Worm (Caenorhabditis elegans): Measurements from ENCODE around the gene K08E4.8.
A peak's percentile ranks its signal among the peaks of the same experiment; 100 is the strongest.

The K08E4.8 gene

ce11 chrIV:12035422-12035821 lies 25.7 kb downstream of the K08E4.8 start:
- no peak for TF ChIP-seq fax-1 (tag; optimal IDR thresholded peaks at IDR 0.05)
- TF ChIP-seq gmeb-2 (tag; optimal IDR thresholded peaks at IDR 0.05): no peak
- TF ChIP-seq elt-4 (tag; optimal IDR thresholded peaks at IDR 0.05): no peak
- TF ChIP-seq ceh-24 (tag; optimal IDR thresholded peaks at IDR 0.05): no peak
- TF ChIP-seq C08G9.2 (tag; optimal IDR thresholded peaks at IDR 0.05): no peak
- TF ChIP-seq ama-1 (optimal IDR thresholded peaks at IDR 0.05): no peak
- TF ChIP-seq ceh-18 (tag; optimal IDR thresholded peaks at IDR 0.05): no peak
- TF ChIP-seq unc-86 (tag; optimal IDR thresholded peaks at IDR 0.05): no peak
- no peak for TF ChIP-seq dmd-4 (tag; optimal IDR thresholded peaks at IDR 0.05; ENCODE audit: borderline replicate concordance)
- no peak for TF ChIP-seq fkh-6 (tag; optimal IDR thresholded peaks at IDR 0.05)
- no peak for TF ChIP-seq sox-4 (tag; optimal IDR thresholded peaks at IDR 0.05)

- TF ChIP-seq ceh-2 (tag; optimal IDR thresholded peaks at IDR 0.05) (no peak), tbx-7 (tag; optimal IDR thresholded peaks at IDR 0.05) (no peak), lin-11 (tag; optimal IDR thresholded peaks at IDR 0.05) (no peak), ztf-16 (tag; optimal IDR thresholded peaks at IDR 0.05) (no peak), ttx-3 (tag; optimal IDR thresholded peaks at IDR 0.05) (no peak), ceh-48 (tag; optimal IDR thresholded peaks at IDR 0.05) (no peak), che-1 (tag; optimal IDR thresholded peaks at IDR 0.05) (no peak), unc-55 (GFP tag; optimal IDR thresholded peaks at IDR 0.05) (no peak), unc-86 (tag; optimal IDR thresholded peaks at IDR 0.05) (no peak), K09A11.1 (tag; optimal IDR thresholded peaks at IDR 0.05; ENCODE audit: insufficient read depth) (no peak), hlh-8 (tag; optimal IDR thresholded peaks at IDR 0.05) (no peak), pha-2 (tag; optimal IDR thresholded peaks at IDR 0.05) (no peak), elt-4 (tag; optimal IDR thresholded peaks at IDR 0.05) (no peak)
Measured at ce11 chrIV:12034776-12035175, 26.4 kb downstream of the K08E4.8 start.

ce11 chrIV:12033985-12034384 lies 27.1 kb downstream of the K08E4.8 start, which contains the start of gene sqst-1:
sqst-1 (plus strand) TSS chrIV:12034282.
- TF ChIP-seq lin-11 (tag; optimal IDR thresholded peaks at IDR 0.05): no peak
- no peak for TF ChIP-seq elt-2 (tag; optimal IDR thresholded peaks at IDR 0.05)
- TF ChIP-seq ceh-34 (tag; optimal IDR thresholded peaks at IDR 0.05): no peak
- TF ChIP-seq ceh-31 (tag; optimal IDR thresholded peaks at IDR 0.05): no peak
- TF ChIP-seq F13H6.1 (tag; optimal IDR thresholded peaks at IDR 0.05): no peak
- TF ChIP-seq che-1 (tag; optimal IDR thresholded peaks at IDR 0.05): no peak
- TF ChIP-seq sox-4 (tag; optimal IDR thresholded peaks at IDR 0.05): no peak

ce11 chrIV:12032383-12032782 lies 28.7 kb downstream of the K08E4.8 start:
- TF ChIP-seq pat-9 (tag; optimal IDR thresholded peaks at IDR 0.05): no peak
- no peak for TF ChIP-seq ets-4 (tag; optimal IDR thresholded peaks at IDR 0.05)
- peak; percentile 26 for TF ChIP-seq pax-1 (tag; optimal IDR thresholded peaks at IDR 0.05)
- no peak for TF ChIP-seq nhr-11 (tag; optimal IDR thresholded peaks at IDR 0.05)
- TF ChIP-seq Y22D7AL.16 (tag; optimal IDR thresholded peaks at IDR 0.05): no peak
- TF ChIP-seq T23F11.4 (GFP tag; optimal IDR thresholded peaks at IDR 0.05): no peak
- peak; percentile 35 for TF ChIP-seq pros-1 (tag; optimal IDR thresholded peaks at IDR 0.05)
- TF ChIP-seq hlh-8 (tag; optimal IDR thresholded peaks at IDR 0.05): no peak
- peak; percentile 20 for TF ChIP-seq unc-42 (tag; optimal IDR thresholded peaks at IDR 0.05)
- TF ChIP-seq elt-4 (tag; optimal IDR thresholded peaks at IDR 0.05): no peak
- TF ChIP-seq K02D7.2 (tag; optimal IDR thresholded peaks at IDR 0.05): no peak
- TF ChIP-seq dve-1 (tag; optimal IDR thresholded peaks at IDR 0.05): peak; percentile 63
- no peak for TF ChIP-seq C38D4.7 (GFP tag; optimal IDR thresholded peaks at IDR 0.05)
- no peak for TF ChIP-seq dmd-4 (tag; optimal IDR thresholded peaks at IDR 0.05; ENCODE audit: borderline replicate concordance)
- TF ChIP-seq hlh-30 (tag; optimal IDR thresholded peaks at IDR 0.05; ENCODE audit: insufficient read depth): peak; percentile 98
- peak; percentile 14 for TF ChIP-seq sdc-2 (tag; optimal IDR thresholded peaks at IDR 0.05)
- TF ChIP-seq unc-3 (GFP tag; conservative IDR thresholded peaks at IDR 0.05): no peak
- TF ChIP-seq unc-3 (tag; optimal IDR thresholded peaks at IDR 0.05): no peak
- TF ChIP-seq C08G9.2 (tag; optimal IDR thresholded peaks at IDR 0.05): no peak
- TF ChIP-seq ref-2 (tag; optimal IDR thresholded peaks at IDR 0.05): peak; percentile 86
- no peak for TF ChIP-seq pha-2 (tag; optimal IDR thresholded peaks at IDR 0.05)
- peak; percentile 3 for TF ChIP-seq F13H6.1 (tag; optimal IDR thresholded peaks at IDR 0.05)
- TF ChIP-seq ttx-3 (tag; optimal IDR thresholded peaks at IDR 0.05): no peak
- peak; percentile 75 for TF ChIP-seq ceh-31 (tag; optimal IDR thresholded peaks at IDR 0.05)
- peak; percentile 64 for TF ChIP-seq tbx-2 (tag; optimal IDR thresholded peaks at IDR 0.05)
- no peak for TF ChIP-seq pag-3 (tag; optimal IDR thresholded peaks at IDR 0.05; ENCODE audit: borderline replicate concordance)
- no peak for TF ChIP-seq zip-5 (tag; optimal IDR thresholded peaks at IDR 0.05)
- TF ChIP-seq ceh-14 (tag; optimal IDR thresholded peaks at IDR 0.05): no peak
- TF ChIP-seq ceh-18 (tag; optimal IDR thresholded peaks at IDR 0.05): peak; percentile 52
- no peak for TF ChIP-seq fkh-6 (tag; optimal IDR thresholded peaks at IDR 0.05)
- TF ChIP-seq unc-86 (tag; optimal IDR thresholded peaks at IDR 0.05): no peak
- TF ChIP-seq sox-4 (tag; optimal IDR thresholded peaks at IDR 0.05): no peak

Data from whole organism, late embryonic.